Worm (Caenorhabditis elegans) whole organism, early embryonic: ENCODE data around the gene sld-5.

Experiments used
- B0310.2 ChIP-seq: sonication (generic microtip); optimal IDR thresholded peaks from 2 replicates; lab custom pipeline; 2016; ENCODE audit warnings: mild to moderate bottlenecking, missing genetic modification characterization, missing compliant biosample characterization
- F13C5.2 ChIP-seq: sonication (generic microtip); optimal IDR thresholded peaks from 2 replicates; lab custom pipeline; 2017; ENCODE audit warnings: mild to moderate bottlenecking, missing genetic modification characterization, inconsistent platforms, missing compliant biosample characterization
- ama-1 ChIP-seq: fragments of 150-350 bp; optimal IDR thresholded peaks from 2 replicates; lab custom pipeline; 2014
- ceh-13 ChIP-seq: fragments of 200-800 bp; sonication (Bioruptor generic); optimal IDR thresholded peaks from 2 replicates; lab custom pipeline; 2018; ENCODE audit warnings: mild to moderate bottlenecking, missing genetic modification characterization, missing compliant biosample characterization
- ets-7 ChIP-seq: sonication (generic microtip); optimal IDR thresholded peaks from 2 replicates; lab custom pipeline; 2016; ENCODE audit warnings: missing genotype, missing genetic modification characterization, missing compliant biosample characterization
- flt-1 ChIP-seq: fragments of 200-800 bp; sonication (Bioruptor generic); IDR thresholded peaks from 2 replicates; pipeline ENCODE4 v1.3.6; 2022; ENCODE audit warnings: missing genetic modification characterization, missing compliant biosample characterization
- hmbx-1 ChIP-seq: sonication (generic microtip); optimal IDR thresholded peaks from 2 replicates; lab custom pipeline; 2016; ENCODE audit warnings: mild to moderate bottlenecking, missing genetic modification characterization, missing compliant biosample characterization
- hmg-4 ChIP-seq: fragments of 200-800 bp; sonication (Bioruptor generic); optimal IDR thresholded peaks from 2 replicates; lab custom pipeline; 2018; ENCODE audit warnings: mild to moderate bottlenecking, missing genetic modification characterization, missing compliant biosample characterization
- scrt-1 ChIP-seq: fragments of 200-800 bp; sonication (Bioruptor generic); IDR thresholded peaks from 2 replicates; pipeline ENCODE4 v1.3.6; 2022; ENCODE audit warnings: missing genetic modification characterization, missing compliant biosample characterization
- sea-1 ChIP-seq: fragments of 200-800 bp; sonication (Bioruptor generic); conservative IDR thresholded peaks from 2 replicates; pipeline ENCODE4 v1.3.6; 2022; ENCODE audit warnings: missing genetic modification characterization, missing compliant biosample characterization
- tbx-11 ChIP-seq: fragments of 200-800 bp; sonication (Bioruptor generic); IDR thresholded peaks from 2 replicates; pipeline ENCODE4 v1.3.6; 2022; ENCODE audit warnings: missing genetic modification characterization, missing compliant biosample characterization
- tra-4 ChIP-seq: sonication (generic microtip); optimal IDR thresholded peaks from 2 replicates; lab custom pipeline; 2017; ENCODE audit warnings: missing genetic modification characterization, missing compliant biosample characterization

ce11 chrV:20279309-20279708 lies 41.8 kb upstream of the sld-5 start:
- no peak for TF ChIP-seq ceh-13
- no peak for TF ChIP-seq ama-1 (lab: Kevin White, UChicago)
- TF ChIP-seq B0310.2 = no peak
- TF ChIP-seq tbx-11 (GFP tag; lab: Robert Waterston, UW) = no peak
- TF ChIP-seq sea-1 (GFP tag; lab: Robert Waterston, UW) = no peak
- TF ChIP-seq ets-7 (tag; lab: Kevin White, UChicago) = no peak
- no peak for TF ChIP-seq F13C5.2
- TF ChIP-seq hmbx-1 (tag; lab: Kevin White, UChicago) = no peak
- no peak for TF ChIP-seq flt-1 (GFP tag; lab: Robert Waterston, UW)
- no peak for TF ChIP-seq tra-4
- TF ChIP-seq scrt-1 (GFP tag; lab: Robert Waterston, UW) = no peak
- TF ChIP-seq hmg-4 (GFP tag; lab: Kevin White, UChicago) = no peak
